Worm (Caenorhabditis elegans): ENCODE data around the gene ent-5.

- TF ChIP-seq egl-27 (tag; optimal IDR thresholded peaks at IDR 0.05) (no peak), ztf-11 (tag; optimal IDR thresholded peaks at IDR 0.05) (no peak), ztf-4 (tag; optimal IDR thresholded peaks at IDR 0.05) (no peak), nhr-237 (tag; optimal IDR thresholded peaks at IDR 0.05) (no peak), alr-1 (tag; optimal IDR thresholded peaks at IDR 0.05) (no peak), C34F6.9 (tag; optimal IDR thresholded peaks at IDR 0.05) (no peak), ceh-16 (tag; optimal IDR thresholded peaks at IDR 0.05) (no peak), elt-3 (tag; optimal IDR thresholded peaks at IDR 0.05) (no peak), ama-1 (optimal IDR thresholded peaks at IDR 0.05) (no peak), nhr-11 (tag; optimal IDR thresholded peaks at IDR 0.05) (no peak), blmp-1 (tag; optimal IDR thresholded peaks at IDR 0.05; ENCODE audit: insufficient read depth) (no peak)
Measured at ce11 chrX:4651428-4651827, 2.4 kb upstream of the ent-5 start.

All from whole organism, L2 larva.